Worm (Caenorhabditis elegans): ENCODE data around the gene ttr-13.

ce11 chrV:20682309-20682708 is 45.6 kb upstream of the ttr-13 start:
- no peak for TF ChIP-seq W03F9.2 (tag; optimal IDR thresholded peaks at IDR 0.05)
- TF ChIP-seq him-1 (tag; optimal IDR thresholded peaks at IDR 0.05), result no peak

All from whole organism, L4/young adult.